Worm (Caenorhabditis elegans): Measurements from ENCODE around the gene cdc-48.1.

DNA sequence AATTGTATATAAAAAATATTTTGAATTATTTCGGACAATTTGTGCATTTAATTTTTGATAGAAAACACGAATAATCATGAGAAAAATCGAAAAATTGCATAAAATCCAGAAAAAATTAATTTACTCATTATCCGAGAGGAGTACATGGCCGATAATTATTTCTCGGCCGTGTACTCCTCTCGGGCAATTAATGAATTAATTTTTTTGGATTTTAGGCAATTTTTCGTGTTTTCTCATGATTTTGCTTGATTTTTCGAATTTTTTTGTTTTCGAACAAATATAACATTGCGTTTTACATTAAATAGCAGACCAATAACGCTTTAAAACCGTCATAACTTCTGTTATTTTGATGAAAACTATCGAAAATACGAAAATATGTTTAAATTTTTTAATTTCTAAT is 25.2 kb downstream of the cdc-48.1 start:
- TF ChIP-seq nhr-11 (tag; optimal IDR thresholded peaks at IDR 0.05) (no peak), nhr-23 (tag; optimal IDR thresholded peaks at IDR 0.05) (no peak)

All from whole organism, L2 larva.